Fruit fly (Drosophila melanogaster) whole organism, pupa: ENCODE measurements around the gene CG43679.

ENCODE experiments used
- CG13204 ChIP-seq: fragments of 200-800 bp; sonication (Bioruptor generic); optimal IDR thresholded peaks from 2 replicates; lab custom pipeline; 2018; ENCODE audit warnings: missing biosample characterization, mild to moderate bottlenecking, missing genetic modification characterization, moderate library complexity
- CG15710 ChIP-seq: fragments of 200-800 bp; sonication (Bioruptor generic); optimal IDR thresholded peaks from 2 replicates; lab custom pipeline; 2018; ENCODE audit warnings: missing biosample characterization, mild to moderate bottlenecking, missing genetic modification characterization, moderate library complexity
- CG17806 ChIP-seq: fragments of 200-800 bp; sonication (Bioruptor generic); optimal IDR thresholded peaks from 2 replicates; lab custom pipeline; 2018; ENCODE audit warnings: missing biosample characterization, mild to moderate bottlenecking, missing genetic modification characterization, moderate library complexity
- D1 ChIP-seq: fragments of 200-800 bp; sonication (Bioruptor generic); optimal IDR thresholded peaks from 2 replicates; lab custom pipeline; 2018; ENCODE audit warnings: missing biosample characterization, mild to moderate bottlenecking, missing genetic modification characterization, moderate library complexity
- Ets98B ChIP-seq: fragments of 200-800 bp; sonication (Bioruptor generic); IDR thresholded peaks from 2 replicates; pipeline ENCODE4 v1.3.6; 2022; ENCODE audit warnings: missing biosample characterization, missing genetic modification characterization
- gl ChIP-seq: fragments of 200-800 bp; sonication (Bioruptor generic); optimal IDR thresholded peaks from 2 replicates; lab custom pipeline; 2018; ENCODE audit warnings: missing biosample characterization, mild to moderate bottlenecking, missing genetic modification characterization

dm6 chr3L:15040329-15040886, 10.8 kb downstream of the CG43679 start:
- TF ChIP-seq D1 (tag; lab: Kevin White, UChicago) (no peak), gl (tag; lab: Kevin White, UChicago) (no peak), CG15710 (tag; lab: Kevin White, UChicago) (no peak), CG17806 (tag; lab: Kevin White, UChicago) (no peak), Ets98B (no peak), CG13204 (GFP tag; lab: Kevin White, UChicago) (no peak)
